Fruit fly (Drosophila melanogaster) whole organism, adult: Measurements from ENCODE around the gene CG31068.
A peak's percentile ranks its signal among the peaks of the same experiment; 100 is the strongest.

Experiments
- CG11617 ChIP-seq: fragments of 200-800 bp; sonication (Bioruptor generic); optimal IDR thresholded peaks from 2 replicates; lab custom pipeline; 2017; ENCODE audit warnings: mild to moderate bottlenecking, missing biosample characterization, missing genetic modification reagents, missing genetic modification characterization
- CG12768 ChIP-seq: fragments of 200-800 bp; sonication (Bioruptor generic); optimal IDR thresholded peaks from 2 replicates; lab custom pipeline; 2017; ENCODE audit warnings: missing biosample characterization, missing genetic modification characterization, mild to moderate bottlenecking, moderate library complexity, missing genetic modification reagents
- CG14711 ChIP-seq: fragments of 200-800 bp; sonication (Bioruptor generic); optimal IDR thresholded peaks from 2 replicates; lab custom pipeline; 2018; ENCODE audit warnings: missing biosample characterization, mild to moderate bottlenecking, missing genetic modification characterization, moderate library complexity
- CG1620 ChIP-seq: fragments of 200-800 bp; sonication (Bioruptor generic); optimal IDR thresholded peaks from 2 replicates; lab custom pipeline; 2016; ENCODE audit warnings: missing biosample characterization, missing genetic modification characterization
- CG33017 ChIP-seq: fragments of 200-800 bp; sonication (Bioruptor generic); optimal IDR thresholded peaks from 2 replicates; lab custom pipeline; 2018; ENCODE audit warnings: missing biosample characterization, mild to moderate bottlenecking, missing genetic modification characterization, moderate library complexity
- CG5204 ChIP-seq: fragments of 200-800 bp; sonication (Bioruptor generic); optimal IDR thresholded peaks from 2 replicates; lab custom pipeline; 2016; ENCODE audit warnings: missing biosample characterization, missing genetic modification characterization
- CG7045 ChIP-seq: fragments of 200-800 bp; sonication (Bioruptor generic); optimal IDR thresholded peaks from 2 replicates; lab custom pipeline; 2017; ENCODE audit warnings: missing biosample characterization, mild to moderate bottlenecking, missing genetic modification characterization
- CG7101 ChIP-seq: fragments of 200-800 bp; sonication (Bioruptor generic); optimal IDR thresholded peaks from 2 replicates; lab custom pipeline; 2018; ENCODE audit warnings: missing biosample characterization, mild to moderate bottlenecking, missing genetic modification characterization, moderate library complexity
- Clk ChIP-seq: fragments of 200-800 bp; sonication (Bioruptor generic); optimal IDR thresholded peaks from 2 replicates; lab custom pipeline; 2017; ENCODE audit warnings: missing biosample characterization, missing genetic modification characterization
- Crg-1 ChIP-seq: fragments of 200-800 bp; sonication (Bioruptor generic); optimal IDR thresholded peaks from 2 replicates; lab custom pipeline; 2016; ENCODE audit warnings: missing biosample characterization, missing genetic modification characterization
- Hr96 ChIP-seq: fragments of 200-800 bp; sonication (Bioruptor generic); optimal IDR thresholded peaks from 2 replicates; lab custom pipeline; 2016; ENCODE audit warnings: missing biosample characterization, missing genetic modification characterization
- Mnt ChIP-seq: fragments of 200-800 bp; sonication (Bioruptor generic); optimal IDR thresholded peaks from 2 replicates; lab custom pipeline; 2016; ENCODE audit warnings: missing biosample characterization, mild to moderate bottlenecking, missing genetic modification characterization
- bab1 ChIP-seq: fragments of 200-800 bp; sonication (Bioruptor generic); optimal IDR thresholded peaks from 3 replicates; lab custom pipeline; 2019; ENCODE audit warnings: missing biosample characterization, mild to moderate bottlenecking, missing genetic modification characterization, moderate library complexity
- cic ChIP-seq: fragments of 200-800 bp; sonication (Bioruptor generic); optimal IDR thresholded peaks from 2 replicates; lab custom pipeline; 2017; ENCODE audit warnings: missing biosample characterization, mild to moderate bottlenecking, missing genetic modification characterization, moderate library complexity
- cnc ChIP-seq, 2 experiments: fragments of >200 bp; optimal IDR thresholded peaks; 2 replicates each; lab custom pipeline; 2017
- kay ChIP-seq: fragments of 200-800 bp; sonication (Bioruptor generic); peaks from one replicate; lab custom pipeline; 2016; ENCODE audit warnings: missing biosample characterization, missing genetic modification characterization, borderline replicate concordance
- ovo ChIP-seq: fragments of 200-800 bp; sonication (Bioruptor generic); optimal IDR thresholded peaks from 2 replicates; lab custom pipeline; 2016; ENCODE audit warnings: missing biosample characterization, missing genetic modification characterization
- pad ChIP-seq: fragments of 200-800 bp; sonication (Bioruptor generic); optimal IDR thresholded peaks from 3 replicates; lab custom pipeline; 2017; ENCODE audit warnings: missing biosample characterization, missing genetic modification characterization, mild to moderate bottlenecking, moderate library complexity, missing genetic modification reagents
- tj ChIP-seq: fragments of 200-800 bp; sonication (Bioruptor generic); optimal IDR thresholded peaks from 3 replicates; lab custom pipeline; 2017; ENCODE audit warnings: missing biosample characterization, mild to moderate bottlenecking, missing genetic modification characterization, moderate library complexity
- toe ChIP-seq: fragments of 200-800 bp; sonication (Bioruptor generic); optimal IDR thresholded peaks from 2 replicates; lab custom pipeline; 2016; ENCODE audit warnings: missing biosample characterization, missing genetic modification characterization

The CG31068 gene

DNA sequence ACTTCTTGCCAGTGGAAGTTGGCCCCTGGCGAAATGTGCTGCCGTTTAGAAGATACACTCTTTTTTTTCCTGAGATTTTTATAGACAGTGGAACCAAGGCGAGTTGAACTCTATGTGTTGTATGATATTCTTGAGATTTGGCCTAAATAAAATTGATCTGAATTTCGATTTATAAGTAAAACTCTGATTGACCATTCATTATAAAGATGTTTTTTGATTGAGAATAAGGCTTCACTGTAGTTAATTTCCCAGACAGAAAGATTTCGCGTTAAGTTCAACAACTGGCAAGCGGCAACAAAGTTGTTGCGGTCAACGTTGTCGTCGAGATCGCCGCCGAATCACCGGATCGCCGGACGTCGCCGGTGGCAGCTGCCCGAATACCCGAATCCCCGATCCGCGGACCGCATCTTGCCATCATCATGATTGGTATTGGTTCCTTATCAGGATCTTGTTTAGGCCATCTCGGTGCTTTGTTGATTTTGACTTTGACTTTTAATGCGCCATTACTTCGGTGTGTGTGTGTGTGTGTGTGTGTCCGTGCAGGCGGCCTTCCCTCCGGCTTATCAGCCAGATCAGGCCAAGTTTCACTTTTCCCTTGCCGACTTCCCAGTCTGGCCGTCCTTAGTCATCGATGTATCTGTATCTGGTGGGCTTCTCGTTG lies 11.4 kb upstream of the CG31068 start:
- TF ChIP-seq ovo (GFP tag; lab: Kevin White, UChicago) (no peak), CG7045 (GFP tag; lab: Kevin White, UChicago) (no peak), toe (GFP tag; lab: Kevin White, UChicago) (no peak), Mnt (GFP tag; lab: Kevin White, UChicago) (no peak), tj (GFP tag; lab: Kevin White, UChicago) (no peak), kay (GFP tag; lab: Kevin White, UChicago) (no peak), cic (GFP tag; lab: Kevin White, UChicago) (no peak)

DNA sequence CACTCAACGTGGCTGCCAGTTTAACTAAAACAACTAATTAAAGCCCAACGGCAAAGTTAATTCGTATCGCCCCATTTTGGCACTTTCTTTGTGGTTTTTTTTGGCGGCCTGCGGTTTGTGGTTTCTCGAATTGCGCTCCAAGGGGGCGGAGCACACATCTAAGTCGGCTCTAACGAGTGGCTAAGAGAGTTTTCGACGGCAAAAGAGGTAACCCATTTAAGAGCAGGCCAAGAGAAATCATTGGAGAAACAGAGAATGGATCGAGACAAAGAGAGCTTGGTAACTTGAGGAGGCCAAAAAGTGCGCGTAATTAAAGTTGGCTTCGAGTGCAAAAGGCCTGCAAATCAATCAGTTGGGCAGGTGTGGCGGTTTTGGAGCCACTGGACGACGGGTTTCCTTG lies 10.5 kb upstream of the CG31068 start:
- no peak for TF ChIP-seq toe (GFP tag; lab: Kevin White, UChicago)
- TF ChIP-seq Crg-1 (GFP tag; lab: Kevin White, UChicago) = no peak
- TF ChIP-seq bab1 (GFP tag; lab: Kevin White, UChicago) = no peak
- TF ChIP-seq ovo (GFP tag; lab: Kevin White, UChicago) = no peak
- TF ChIP-seq pad = no peak
- no peak for TF ChIP-seq cic (GFP tag; lab: Kevin White, UChicago)
- no peak for TF ChIP-seq Clk (GFP tag; lab: Kevin White, UChicago)
- TF ChIP-seq kay (GFP tag; lab: Kevin White, UChicago) = no peak
- no peak for TF ChIP-seq CG33017 (tag; lab: Kevin White, UChicago)
- no peak for TF ChIP-seq CG11617 (GFP tag; lab: Kevin White, UChicago)
- TF ChIP-seq CG7045 (GFP tag; lab: Kevin White, UChicago) = no peak
- TF ChIP-seq CG7101 (tag; lab: Kevin White, UChicago) = no peak

DNA sequence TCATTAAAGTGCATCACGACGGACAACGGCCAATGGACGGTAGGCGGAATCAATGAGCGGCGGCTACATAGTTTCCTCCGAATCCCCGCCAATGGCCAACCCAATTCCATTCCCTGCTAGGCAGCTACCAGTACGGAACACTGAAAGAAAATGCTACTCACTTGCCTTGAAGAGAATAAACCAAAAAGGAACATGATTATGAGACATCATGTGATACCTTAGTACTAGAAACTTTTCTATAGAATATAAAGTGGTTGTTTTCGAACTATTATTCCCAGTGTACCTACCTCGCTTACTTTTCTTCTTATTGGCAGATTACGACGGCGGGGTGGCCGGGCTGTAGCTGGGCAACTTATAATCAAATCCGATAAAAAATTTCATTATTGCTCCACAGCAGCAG lies 8.8 kb upstream of the CG31068 start:
- TF ChIP-seq CG12768 (GFP tag; lab: Kevin White, UChicago) (no peak), Clk (GFP tag; lab: Kevin White, UChicago) (no peak), tj (GFP tag; lab: Kevin White, UChicago) (no peak), CG11617 (GFP tag; lab: Kevin White, UChicago) (no peak), Crg-1 (GFP tag; lab: Kevin White, UChicago) (no peak)

DNA sequence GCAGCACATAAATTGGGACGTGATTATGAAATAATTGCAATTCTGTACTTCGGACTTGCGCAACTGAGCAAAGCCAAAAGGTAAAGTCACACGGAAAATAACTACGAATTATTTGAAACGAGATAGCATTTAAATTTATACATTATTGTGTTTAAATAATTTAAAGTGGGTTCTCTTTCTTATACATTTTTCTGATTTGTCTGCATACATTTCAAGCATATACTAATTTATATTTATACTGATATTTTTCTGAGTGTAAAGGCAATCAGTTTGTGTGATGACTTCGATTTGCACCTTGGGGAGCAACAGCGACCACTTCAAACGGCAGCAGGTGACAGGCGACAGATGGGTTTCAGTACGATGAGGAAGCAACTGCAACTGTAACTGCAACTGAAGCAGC lies 8.0 kb upstream of the CG31068 start:
- TF ChIP-seq Hr96 (no peak), CG1620 (no peak), CG7101 (tag; lab: Kevin White, UChicago) (no peak), kay (GFP tag; lab: Kevin White, UChicago) (no peak), CG11617 (GFP tag; lab: Kevin White, UChicago) (no peak), Mnt (GFP tag; lab: Kevin White, UChicago) (no peak), CG33017 (tag; lab: Kevin White, UChicago) (no peak), Clk (GFP tag; lab: Kevin White, UChicago) (no peak), CG5204 (no peak), Crg-1 (GFP tag; lab: Kevin White, UChicago) (no peak), cnc (optimal IDR thresholded peaks at IDR 0.05; lab: Kevin White, UChicago) (no peak), cic (GFP tag; lab: Kevin White, UChicago) (no peak), CG14711 (tag; lab: Kevin White, UChicago) (no peak), toe (GFP tag; lab: Kevin White, UChicago) (no peak), pad (no peak), tj (GFP tag; lab: Kevin White, UChicago) (no peak), CG12768 (GFP tag; lab: Kevin White, UChicago) (no peak)

DNA sequence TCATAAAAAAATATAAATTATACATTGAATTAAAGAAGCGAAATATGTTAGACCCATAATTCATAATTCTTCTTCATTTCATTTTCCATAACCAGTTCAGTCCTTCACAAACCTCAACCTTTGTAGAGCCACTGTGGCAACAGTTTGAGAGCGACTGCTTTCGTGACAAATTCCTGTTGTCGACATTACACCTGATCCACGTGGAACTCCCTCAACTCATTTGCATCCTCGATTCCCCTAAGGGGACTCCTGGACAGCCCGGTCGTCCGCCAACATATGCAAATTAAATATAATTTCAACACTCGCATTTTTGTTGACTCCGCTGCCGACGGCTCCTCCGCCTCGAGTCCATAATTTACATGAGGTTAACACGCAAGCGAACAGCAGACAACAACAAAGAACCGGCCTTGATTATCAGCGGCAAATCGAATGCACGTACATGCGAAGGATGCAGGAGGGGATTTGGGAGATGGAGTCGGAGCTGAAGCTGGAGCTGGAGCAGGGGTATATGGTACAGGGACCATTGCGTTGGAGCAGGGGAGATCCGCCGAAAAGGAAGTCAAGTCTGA lies 7.3 kb upstream of the CG31068 start:
- TF ChIP-seq pad (no peak), Hr96 (no peak), CG11617 (GFP tag; lab: Kevin White, UChicago) (no peak), toe (GFP tag; lab: Kevin White, UChicago) (no peak), Mnt (GFP tag; lab: Kevin White, UChicago) (no peak), cnc (optimal IDR thresholded peaks at IDR 0.05; lab: Kevin White, UChicago) (no peak), CG7101 (tag; lab: Kevin White, UChicago) (no peak), CG1620 (no peak), CG33017 (tag; lab: Kevin White, UChicago) (no peak), bab1 (GFP tag; lab: Kevin White, UChicago) (no peak), ovo (GFP tag; lab: Kevin White, UChicago) (no peak), CG7045 (GFP tag; lab: Kevin White, UChicago) (no peak), Clk (GFP tag; lab: Kevin White, UChicago) (no peak), CG12768 (GFP tag; lab: Kevin White, UChicago) (no peak), kay (GFP tag; lab: Kevin White, UChicago) (no peak), CG14711 (tag; lab: Kevin White, UChicago) (no peak), cic (GFP tag; lab: Kevin White, UChicago) (no peak), Crg-1 (GFP tag; lab: Kevin White, UChicago) (no peak), tj (GFP tag; lab: Kevin White, UChicago) (no peak)

DNA sequence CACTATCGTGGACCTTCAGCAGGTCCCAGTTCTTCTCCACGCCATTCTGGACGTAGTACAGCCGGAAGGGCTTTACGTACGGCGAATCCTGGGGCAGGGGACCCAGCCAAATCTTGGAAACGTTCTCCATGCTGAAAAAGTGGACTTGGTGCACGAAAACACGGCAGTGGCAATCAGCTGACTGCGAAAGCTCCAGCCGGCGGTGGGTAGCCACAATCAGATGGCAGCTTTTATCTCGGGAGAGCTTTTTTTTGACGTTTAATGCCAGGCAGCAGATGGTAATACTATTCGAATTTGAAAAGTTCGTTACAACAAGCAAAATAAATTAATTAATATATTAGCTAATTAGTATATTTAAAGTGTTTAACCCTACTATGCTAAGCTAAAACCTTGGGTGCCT lies 5.2 kb upstream of the CG31068 start, which contains the start of gene CG42813:
TSS of gene CG42813 (minus strand) at position 220 of the 400 bp plus-strand sequence.
- no peak for TF ChIP-seq tj (GFP tag; lab: Kevin White, UChicago)
- TF ChIP-seq CG12768 (GFP tag; lab: Kevin White, UChicago) = no peak
- TF ChIP-seq CG7045 (GFP tag; lab: Kevin White, UChicago) = no peak
- TF ChIP-seq Clk (GFP tag; lab: Kevin White, UChicago) = no peak
- TF ChIP-seq Mnt (GFP tag; lab: Kevin White, UChicago) = no peak
- TF ChIP-seq toe (GFP tag; lab: Kevin White, UChicago) = no peak
- TF ChIP-seq CG33017 (tag; lab: Kevin White, UChicago) = no peak
- TF ChIP-seq Crg-1 (GFP tag; lab: Kevin White, UChicago) = no peak
- TF ChIP-seq CG14711 (tag; lab: Kevin White, UChicago) = peak; percentile 11
- TF ChIP-seq cnc (optimal IDR thresholded peaks at IDR 0.05; lab: Kevin White, UChicago) = no peak
- peak; percentile 82 for TF ChIP-seq bab1 (GFP tag; lab: Kevin White, UChicago)
- TF ChIP-seq CG1620 = no peak
- no peak for TF ChIP-seq CG11617 (GFP tag; lab: Kevin White, UChicago)
- no peak for TF ChIP-seq CG7101 (tag; lab: Kevin White, UChicago)
- no peak for TF ChIP-seq Hr96
- TF ChIP-seq kay (GFP tag; lab: Kevin White, UChicago) = no peak
